Worm (Caenorhabditis elegans) whole organism, young adult: Measurements from ENCODE around the gene F36D4.5.

Experiments
- C06A6.2 ChIP-seq: fragments of 200-800 bp; sonication (Bioruptor generic); conservative IDR thresholded peaks from 2 replicates; pipeline ENCODE4 v1.3.6; 2022; ENCODE audit warnings: missing genetic modification characterization, missing compliant biosample characterization
- D2030.7 ChIP-seq: fragments of 200-800 bp; sonication (Bioruptor generic); IDR thresholded peaks from 2 replicates; pipeline ENCODE4 v1.3.6; 2022; ENCODE audit warnings: missing genetic modification reagents, missing genetic modification characterization, missing compliant biosample characterization
- F10E7.11 ChIP-seq: sonication (generic microtip); optimal IDR thresholded peaks from 2 replicates; lab custom pipeline; 2017; ENCODE audit warnings: mild to moderate bottlenecking, missing genetic modification characterization, moderate library complexity, missing compliant biosample characterization
- F23B12.7 ChIP-seq: sonication (generic microtip); optimal IDR thresholded peaks from 2 replicates; lab custom pipeline; 2017; ENCODE audit warnings: missing genetic modification characterization, mild to moderate bottlenecking, missing compliant biosample characterization, antibody characterized with exemption, moderate library complexity; ENCODE audit not compliant: insufficient read depth
- F55B11.4 ChIP-seq: sonication (generic microtip); optimal IDR thresholded peaks from 2 replicates; lab custom pipeline; 2016; ENCODE audit warnings: missing compliant biosample characterization, missing genetic modification characterization, borderline replicate concordance; ENCODE audit not compliant: insufficient read depth
- T07F8.4 ChIP-seq: sonication (generic microtip); optimal IDR thresholded peaks from 2 replicates; lab custom pipeline; 2016; ENCODE audit warnings: mild to moderate bottlenecking, missing genetic modification characterization, moderate library complexity, missing compliant biosample characterization
- Y53F4B.3 ChIP-seq: fragments of 200-800 bp; sonication (Bioruptor generic); IDR thresholded peaks from 2 replicates; pipeline ENCODE4 v1.3.6; 2022; ENCODE audit warnings: missing genetic modification reagents, missing genetic modification characterization, missing compliant biosample characterization
- Y56A3A.18 ChIP-seq: fragments of 200-800 bp; sonication (Bioruptor generic); IDR thresholded peaks from 2 replicates; pipeline ENCODE4 v1.3.6; 2022; ENCODE audit warnings: missing genetic modification reagents, missing genetic modification characterization, missing compliant biosample characterization
- ccch-3 ChIP-seq: fragments of 200-800 bp; sonication (Bioruptor generic); optimal IDR thresholded peaks from 2 replicates; lab custom pipeline; 2018; ENCODE audit warnings: mild to moderate bottlenecking, missing genetic modification characterization, missing compliant biosample characterization
- ceh-100 ChIP-seq: fragments of 200-800 bp; sonication (Bioruptor generic); IDR thresholded peaks from 2 replicates; pipeline ENCODE4 v1.3.6; 2022; ENCODE audit warnings: missing genetic modification reagents, missing genetic modification characterization, missing compliant biosample characterization
- ceh-27 ChIP-seq: fragments of 200-800 bp; sonication (Bioruptor generic); optimal IDR thresholded peaks from 2 replicates; lab custom pipeline; 2018; ENCODE audit warnings: mild to moderate bottlenecking, missing genetic modification characterization, moderate library complexity, missing compliant biosample characterization
- ceh-91 ChIP-seq: fragments of 200-800 bp; sonication (Bioruptor generic); IDR thresholded peaks from 2 replicates; pipeline ENCODE4 v1.3.6; 2022; ENCODE audit warnings: missing genetic modification reagents, missing genetic modification characterization, missing compliant biosample characterization
- die-1 ChIP-seq: sonication (generic microtip); optimal IDR thresholded peaks from 2 replicates; lab custom pipeline; 2016; ENCODE audit warnings: missing genotype, mild to moderate bottlenecking, missing genetic modification characterization, missing compliant biosample characterization
- efl-1 ChIP-seq: fragments of 150-350 bp; optimal IDR thresholded peaks from 2 replicates; lab custom pipeline; 2014; ENCODE audit warnings: missing biosample characterization, missing genetic modification reagents, missing genetic modification characterization
- ets-4 ChIP-seq: fragments of 200-800 bp; sonication (Bioruptor generic); optimal IDR thresholded peaks from 2 replicates; lab custom pipeline; 2018; ENCODE audit warnings: mild to moderate bottlenecking, missing genetic modification characterization, missing compliant biosample characterization
- fkh-3 ChIP-seq: sonication (generic microtip); optimal IDR thresholded peaks from 2 replicates; lab custom pipeline; 2016; ENCODE audit warnings: mild to moderate bottlenecking, missing genetic modification characterization, missing compliant biosample characterization
- hlh-12 ChIP-seq: sonication (generic microtip); optimal IDR thresholded peaks from 2 replicates; lab custom pipeline; 2016; ENCODE audit warnings: missing genetic modification characterization, missing compliant biosample characterization
- hmg-1.2 ChIP-seq: fragments of 200-800 bp; sonication (Bioruptor generic); IDR thresholded peaks from 2 replicates; pipeline ENCODE4 v1.3.6; 2022; ENCODE audit warnings: missing genetic modification reagents, missing genetic modification characterization, missing compliant biosample characterization
- lin-35 ChIP-seq, 3 experiments: fragments of 150-350 bp in 2 of 3; sonication (generic microtip) in 1 of 3; optimal IDR thresholded peaks; 2 replicates each; lab custom pipeline; 2014 to 2018; ENCODE audit warnings: missing biosample characterization in 3 of 3, missing genetic modification characterization in 3 of 3, missing genetic modification reagents in 3 of 3
- lir-1 ChIP-seq: fragments of 200-800 bp; sonication (Bioruptor generic); conservative IDR thresholded peaks from 2 replicates; pipeline ENCODE4 v1.3.6; 2022; ENCODE audit warnings: missing genetic modification reagents, missing genetic modification characterization, missing compliant biosample characterization
- lsy-27 ChIP-seq: sonication (generic microtip); optimal IDR thresholded peaks from 2 replicates; lab custom pipeline; 2017; ENCODE audit warnings: missing genetic modification characterization, mild to moderate bottlenecking, missing compliant biosample characterization, antibody characterized with exemption, missing genotype, borderline replicate concordance; ENCODE audit not compliant: insufficient read depth
- madf-6 ChIP-seq: fragments of 200-800 bp; sonication (Bioruptor generic); IDR thresholded peaks from 2 replicates; pipeline ENCODE4 v1.3.6; 2022; ENCODE audit warnings: missing genetic modification reagents, missing genetic modification characterization, missing compliant biosample characterization
- nfya-1 ChIP-seq: sonication (generic microtip); optimal IDR thresholded peaks from 2 replicates; lab custom pipeline; 2017; ENCODE audit warnings: antibody characterized with exemption, missing compliant biosample characterization, missing genetic modification characterization, borderline replicate concordance; ENCODE audit not compliant: insufficient read depth
- nfya-2 ChIP-seq: fragments of 200-800 bp; sonication (Bioruptor generic); IDR thresholded peaks from 2 replicates; pipeline ENCODE4 v1.3.6; 2022; ENCODE audit warnings: missing genetic modification reagents, missing genetic modification characterization, missing compliant biosample characterization
- nhr-120 ChIP-seq: fragments of 200-800 bp; sonication (Bioruptor generic); IDR thresholded peaks from 2 replicates; pipeline ENCODE4 v1.3.6; 2022; ENCODE audit warnings: missing genetic modification characterization, missing compliant biosample characterization
- nhr-179 ChIP-seq: sonication (generic microtip); optimal IDR thresholded peaks from 2 replicates; lab custom pipeline; 2016; ENCODE audit warnings: mild to moderate bottlenecking, missing genetic modification characterization, missing compliant biosample characterization
- pha-4 ChIP-seq: fragments of 150-350 bp; sonication (generic microtip); optimal IDR thresholded peaks from 2 replicates; lab custom pipeline; 2014; ENCODE audit warnings: missing biosample characterization, missing genetic modification reagents, missing genetic modification characterization
- repo-1 ChIP-seq: sonication (generic microtip); optimal IDR thresholded peaks from 2 replicates; lab custom pipeline; 2017; ENCODE audit warnings: mild to moderate bottlenecking, missing genetic modification characterization, missing compliant biosample characterization
- sdz-38 ChIP-seq: sonication (generic microtip); optimal IDR thresholded peaks from 2 replicates; lab custom pipeline; 2016; ENCODE audit warnings: missing genotype, missing genetic modification characterization, missing compliant biosample characterization
- sea-2 ChIP-seq: fragments of 200-800 bp; sonication (Bioruptor generic); IDR thresholded peaks from 2 replicates; pipeline ENCODE4 v1.3.6; 2022; ENCODE audit warnings: missing genetic modification characterization, missing compliant biosample characterization
- snpc-1.1 ChIP-seq: sonication (generic microtip); optimal IDR thresholded peaks from 2 replicates; lab custom pipeline; 2017; ENCODE audit warnings: missing genetic modification characterization, mild to moderate bottlenecking, missing compliant biosample characterization, antibody characterized with exemption, moderate library complexity, missing genotype, missing genetic modification reagents; ENCODE audit not compliant: insufficient read depth
- snpc-1.3 ChIP-seq: sonication (generic microtip); optimal IDR thresholded peaks from 2 replicates; lab custom pipeline; 2017; ENCODE audit warnings: missing genetic modification characterization, mild to moderate bottlenecking, missing compliant biosample characterization, antibody characterized with exemption, moderate library complexity, missing genotype, missing genetic modification reagents; ENCODE audit not compliant: insufficient read depth
- somi-1 ChIP-seq: fragments of 200-800 bp; sonication (Bioruptor generic); optimal IDR thresholded peaks from 2 replicates; lab custom pipeline; 2018; ENCODE audit warnings: mild to moderate bottlenecking, missing genetic modification characterization, missing compliant biosample characterization
- sptf-2 ChIP-seq: fragments of 200-800 bp; sonication (Bioruptor generic); optimal IDR thresholded peaks from 2 replicates; lab custom pipeline; 2018; ENCODE audit warnings: mild to moderate bottlenecking, missing genetic modification characterization, missing compliant biosample characterization
- unc-62 ChIP-seq: fragments of 150-350 bp; optimal IDR thresholded peaks from 2 replicates; lab custom pipeline; 2014; ENCODE audit warnings: missing biosample characterization, missing genetic modification reagents, missing genetic modification characterization

F36D4.5 gene

ce11 chrV:9457535-9457934, 31.9 kb upstream of the F36D4.5 start:
- TF ChIP-seq lin-35 (GFP tag; optimal IDR thresholded peaks at IDR 0.05; lab: Kevin White, UChicago), result no peak
- TF ChIP-seq F23B12.7 (tag; lab: Kevin White, UChicago), result no peak
- TF ChIP-seq, all 124 proteins: peak for 0

DNA sequence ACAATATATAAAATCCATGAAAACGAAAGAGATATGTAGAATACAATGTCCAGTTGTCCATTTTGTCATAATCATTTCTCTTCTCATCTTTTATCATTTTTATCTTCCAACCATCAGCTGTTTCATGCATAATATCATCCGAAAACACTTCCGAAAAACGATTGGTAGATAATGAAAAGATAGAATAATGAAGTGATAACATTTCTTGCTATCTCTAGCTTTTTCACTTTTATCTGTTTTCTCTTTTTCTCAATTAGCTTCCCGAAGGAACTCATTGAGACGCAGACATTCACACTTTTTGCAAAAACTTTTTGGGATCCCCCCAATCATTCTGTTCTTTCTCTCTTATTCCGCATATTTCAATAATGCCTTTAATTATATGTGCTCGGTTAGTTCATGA, 28.3 kb upstream of the F36D4.5 start:
- TF ChIP-seq ceh-27, result no peak
- no peak for TF ChIP-seq snpc-1.3
- TF ChIP-seq sdz-38 (tag; lab: Kevin White, UChicago), result no peak
- no peak for TF ChIP-seq snpc-1.1 (tag; lab: Kevin White, UChicago)
- no peak for TF ChIP-seq Y56A3A.18
- no peak for TF ChIP-seq somi-1 (GFP tag; lab: Kevin White, UChicago)
- no peak for TF ChIP-seq T07F8.4 (tag; lab: Kevin White, UChicago)
- TF ChIP-seq ccch-3 (GFP tag; lab: Kevin White, UChicago), result no peak
- TF ChIP-seq hlh-12 (tag; lab: Kevin White, UChicago), result no peak
- TF ChIP-seq sptf-2 (GFP tag; lab: Kevin White, UChicago), result no peak
- no peak for TF ChIP-seq fkh-3 (tag; lab: Kevin White, UChicago)
- no peak for TF ChIP-seq efl-1
- TF ChIP-seq D2030.7 (GFP tag; lab: Robert Waterston, UW), result no peak
- no peak for TF ChIP-seq die-1 (tag; lab: Kevin White, UChicago)
- no peak for TF ChIP-seq nfya-2 (GFP tag; lab: Robert Waterston, UW)
- TF ChIP-seq ets-4, result no peak
- no peak for TF ChIP-seq ceh-100
- no peak for TF ChIP-seq repo-1 (tag; lab: Kevin White, UChicago)
- no peak for TF ChIP-seq Y53F4B.3
- TF ChIP-seq pha-4 (tag; lab: Kevin White, UChicago), result no peak
- TF ChIP-seq, all 124 proteins: peak for 0

DNA sequence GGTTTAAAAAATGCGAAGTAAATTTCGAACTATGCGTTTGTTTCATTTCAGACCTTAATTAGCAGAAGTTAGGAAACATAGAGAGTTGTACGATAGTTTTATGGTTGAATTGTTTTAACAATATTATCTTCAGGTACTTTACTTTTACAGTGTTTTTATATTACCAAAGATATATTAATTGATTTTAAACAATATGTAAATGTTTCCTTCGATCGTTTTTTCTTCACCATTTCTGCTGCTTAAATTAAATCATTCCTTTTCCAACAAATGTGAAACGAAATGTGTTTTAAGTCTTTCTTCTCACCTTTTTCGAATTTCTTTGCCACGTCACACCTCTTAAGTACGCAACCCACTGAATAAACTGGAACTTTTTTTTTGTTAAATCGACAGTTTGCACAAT, 27.7 kb upstream of the F36D4.5 start:
- no peak for TF ChIP-seq hmg-1.2
- TF ChIP-seq sea-2 (GFP tag; lab: Robert Waterston, UW), result no peak
- no peak for TF ChIP-seq F10E7.11 (tag; lab: Kevin White, UChicago)
- TF ChIP-seq nhr-120 (GFP tag; lab: Robert Waterston, UW), result no peak
- TF ChIP-seq unc-62 (GFP tag; lab: Kevin White, UChicago), result no peak
- TF ChIP-seq ceh-91 (GFP tag; lab: Robert Waterston, UW), result no peak
- no peak for TF ChIP-seq repo-1 (tag; lab: Kevin White, UChicago)
- TF ChIP-seq F55B11.4, result no peak
- no peak for TF ChIP-seq efl-1
- no peak for TF ChIP-seq lir-1 (GFP tag; lab: Robert Waterston, UW)
- TF ChIP-seq nhr-179 (tag; lab: Kevin White, UChicago), result no peak
- TF ChIP-seq C06A6.2 (GFP tag; lab: Robert Waterston, UW), result no peak
- TF ChIP-seq lsy-27 (tag; lab: Kevin White, UChicago), result no peak
- no peak for TF ChIP-seq madf-6 (GFP tag; lab: Robert Waterston, UW)

ce11 chrV:9451485-9451884, 25.9 kb upstream of the F36D4.5 start:
- TF ChIP-seq nfya-1 (tag; lab: Kevin White, UChicago), result no peak
- TF ChIP-seq lin-35 (GFP tag; optimal IDR thresholded peaks at IDR 0.05; lab: Kevin White, UChicago), result no peak
